Worm (Caenorhabditis elegans): ENCODE results near the gene nep-8.

DNA sequence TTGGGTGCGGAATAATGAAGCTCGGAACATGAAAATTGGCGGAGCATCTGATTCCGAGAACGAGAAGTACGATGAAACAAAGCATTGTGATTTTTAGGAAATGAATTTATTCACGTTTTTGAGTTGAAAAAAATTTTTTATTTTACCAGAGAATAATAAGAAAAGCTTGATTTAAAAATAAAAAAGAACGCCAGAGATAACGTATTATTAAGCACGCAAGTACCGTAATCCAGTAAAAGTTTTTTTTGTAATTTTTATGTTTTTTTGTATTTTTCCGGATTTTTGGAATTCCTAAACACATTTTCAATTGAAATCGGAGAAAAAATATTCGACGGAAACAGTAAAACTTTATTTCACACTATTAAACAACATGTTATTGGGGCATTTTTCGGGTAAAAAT, 39.5 kb downstream of the nep-8 start, which contains the start of gene C16C8.22:
- TF ChIP-seq ztf-23 (GFP tag; IDR thresholded peaks at IDR 0.05) (no peak), tab-1 (GFP tag; IDR thresholded peaks at IDR 0.05) (no peak), cog-1 (tag; optimal IDR thresholded peaks at IDR 0.05) (no peak), ztf-29 (GFP tag; IDR thresholded peaks at IDR 0.05) (no peak), klf-2 (GFP tag; conservative IDR thresholded peaks at IDR 0.05) (no peak), flt-1 (GFP tag; IDR thresholded peaks at IDR 0.05) (no peak), ref-1 (GFP tag; conservative IDR thresholded peaks at IDR 0.05) (no peak), med-1 (GFP tag; optimal IDR thresholded peaks at IDR 0.05; ENCODE audit: insufficient read depth) (no peak)

All from whole organism, midembryonic.